Fruit fly (Drosophila melanogaster) whole organism, prepupa: Measurements from ENCODE around the gene CG10064.

ENCODE experiments used
- Blimp-1 ChIP-seq: fragments of 200-800 bp; sonication (Bioruptor generic); optimal IDR thresholded peaks from 3 replicates; lab custom pipeline; 2017; ENCODE audit warnings: missing biosample characterization, missing genetic modification characterization, mild to moderate bottlenecking, moderate library complexity, missing genetic modification reagents
- CG10631 ChIP-seq: fragments of 200-800 bp; sonication (Bioruptor generic); optimal IDR thresholded peaks from 2 replicates; lab custom pipeline; 2016; ENCODE audit warnings: missing biosample characterization, missing genetic modification characterization
- CG11294 ChIP-seq: fragments of 200-800 bp; sonication (Bioruptor generic); IDR thresholded peaks from 2 replicates; pipeline ENCODE4 v1.3.6; 2022; ENCODE audit warnings: missing biosample characterization, missing genetic modification characterization
- CG11762 ChIP-seq: fragments of 200-800 bp; sonication (Bioruptor generic); optimal IDR thresholded peaks from 3 replicates; lab custom pipeline; 2016; ENCODE audit warnings: missing biosample characterization, missing genetic modification characterization; ENCODE audit not compliant: insufficient read depth
- CG11902 ChIP-seq: fragments of 200-800 bp; sonication (Bioruptor generic); optimal IDR thresholded peaks from 3 replicates; lab custom pipeline; 2016; ENCODE audit warnings: missing biosample characterization, missing genetic modification characterization
- CG15336 ChIP-seq: fragments of 200-800 bp; sonication (Bioruptor generic); IDR thresholded peaks from 2 replicates; pipeline ENCODE4 v1.3.6; 2022; ENCODE audit warnings: missing biosample characterization, missing genetic modification characterization
- CG16779 ChIP-seq: fragments of 200-800 bp; sonication (Bioruptor generic); optimal IDR thresholded peaks from 3 replicates; lab custom pipeline; 2017; ENCODE audit warnings: missing biosample characterization, mild to moderate bottlenecking, missing genetic modification characterization
- CG3032 ChIP-seq: fragments of 200-800 bp; optimal IDR thresholded peaks from 2 replicates; lab custom pipeline; 2019; ENCODE audit warnings: missing biosample characterization, mild to moderate bottlenecking, missing genetic modification characterization, moderate library complexity
- CG32006 ChIP-seq: fragments of 200-800 bp; sonication (Bioruptor generic); optimal IDR thresholded peaks from 3 replicates; lab custom pipeline; 2017; ENCODE audit warnings: missing biosample characterization, mild to moderate bottlenecking, missing genetic modification characterization
- CG34406 ChIP-seq: fragments of 200-800 bp; sonication (Bioruptor generic); optimal IDR thresholded peaks from 3 replicates; lab custom pipeline; 2016; ENCODE audit warnings: missing biosample characterization, missing genetic modification characterization
- CG3919 ChIP-seq: fragments of 200-800 bp; sonication (Bioruptor generic); optimal IDR thresholded peaks from 3 replicates; lab custom pipeline; 2016; ENCODE audit warnings: missing biosample characterization, missing genetic modification characterization
- CG4318 ChIP-seq: fragments of 200-800 bp; sonication (Bioruptor generic); optimal IDR thresholded peaks from 3 replicates; lab custom pipeline; 2017; ENCODE audit warnings: missing biosample characterization, mild to moderate bottlenecking, missing genetic modification characterization
- CG6792 ChIP-seq: fragments of 200-800 bp; sonication (Bioruptor generic); optimal IDR thresholded peaks from 3 replicates; lab custom pipeline; 2016; ENCODE audit warnings: missing biosample characterization, missing genetic modification characterization
- CG6808 ChIP-seq: fragments of 200-800 bp; sonication (Bioruptor generic); optimal IDR thresholded peaks from 3 replicates; lab custom pipeline; 2017; ENCODE audit warnings: missing biosample characterization, missing genetic modification characterization, mild to moderate bottlenecking, moderate library complexity, missing genetic modification reagents
- CG6854 ChIP-seq: fragments of 200-800 bp; sonication (Bioruptor generic); optimal IDR thresholded peaks from 2 replicates; lab custom pipeline; 2017; ENCODE audit warnings: missing biosample characterization, mild to moderate bottlenecking, missing genetic modification characterization
- CG8319 ChIP-seq: fragments of 200-800 bp; sonication (Bioruptor generic); optimal IDR thresholded peaks from 3 replicates; lab custom pipeline; 2016; ENCODE audit warnings: missing biosample characterization, missing genetic modification characterization
- CG8632 ChIP-seq: fragments of 200-800 bp; sonication (Bioruptor generic); optimal IDR thresholded peaks from 3 replicates; lab custom pipeline; 2016; ENCODE audit warnings: missing biosample characterization, missing genetic modification characterization
- CG9139 ChIP-seq: fragments of 200-800 bp; sonication (Bioruptor generic); optimal IDR thresholded peaks from 3 replicates; lab custom pipeline; 2017; ENCODE audit warnings: missing biosample characterization, mild to moderate bottlenecking, missing genetic modification characterization
- Eip78C ChIP-seq: fragments of 200-800 bp; sonication (Bioruptor generic); peaks from one replicate; lab custom pipeline; 2016; ENCODE audit warnings: missing biosample characterization, missing genetic modification characterization
- Eip93F ChIP-seq: fragments of 200-800 bp; sonication (Bioruptor generic); optimal IDR thresholded peaks from 2 replicates; lab custom pipeline; 2016; ENCODE audit warnings: missing biosample characterization, mild to moderate bottlenecking, missing genetic modification characterization
- Ets96B ChIP-seq: fragments of 200-800 bp; optimal IDR thresholded peaks from 2 replicates; lab custom pipeline; 2019; ENCODE audit warnings: missing biosample characterization, mild to moderate bottlenecking, missing genetic modification characterization, moderate library complexity
- Gug ChIP-seq: fragments of 200-800 bp; sonication (Bioruptor generic); IDR thresholded peaks from 2 replicates; pipeline ENCODE4 v1.3.6; 2022; ENCODE audit warnings: missing biosample characterization, missing genetic modification characterization
- Hr4 ChIP-seq: fragments of 200-800 bp; sonication (Bioruptor generic); optimal IDR thresholded peaks from 3 replicates; lab custom pipeline; 2016; ENCODE audit warnings: missing biosample characterization, missing genetic modification characterization
- Lpt ChIP-seq: fragments of 200-800 bp; sonication (Bioruptor generic); optimal IDR thresholded peaks from 3 replicates; lab custom pipeline; 2016; ENCODE audit warnings: missing biosample characterization, missing genetic modification characterization
- Met ChIP-seq: fragments of 200-800 bp; sonication (Bioruptor generic); optimal IDR thresholded peaks from 3 replicates; lab custom pipeline; 2016; ENCODE audit warnings: missing biosample characterization, missing genetic modification characterization
- Smox ChIP-seq: fragments of 200-800 bp; sonication (Bioruptor generic); optimal IDR thresholded peaks from 3 replicates; lab custom pipeline; 2016; ENCODE audit warnings: missing biosample characterization, missing genetic modification characterization
- Sox102F ChIP-seq: fragments of 200-800 bp; sonication (Bioruptor generic); optimal IDR thresholded peaks from 2 replicates; lab custom pipeline; 2016; ENCODE audit warnings: missing biosample characterization, mild to moderate bottlenecking, missing genetic modification characterization
- Sox14 ChIP-seq: fragments of 200-800 bp; sonication (Bioruptor generic); optimal IDR thresholded peaks from 3 replicates; lab custom pipeline; 2016; ENCODE audit warnings: missing biosample characterization, missing genetic modification characterization
- Sox15 ChIP-seq: fragments of 200-800 bp; sonication (Bioruptor generic); optimal IDR thresholded peaks from 3 replicates; lab custom pipeline; 2016; ENCODE audit warnings: missing biosample characterization, missing genetic modification characterization
- achi ChIP-seq: fragments of 200-800 bp; sonication (Bioruptor generic); optimal IDR thresholded peaks from 3 replicates; lab custom pipeline; 2016; ENCODE audit warnings: missing biosample characterization, missing genetic modification characterization
- acj6 ChIP-seq: fragments of 200-800 bp; sonication (Bioruptor generic); optimal IDR thresholded peaks from 3 replicates; lab custom pipeline; 2016; ENCODE audit warnings: missing biosample characterization, missing genetic modification characterization
- cyc ChIP-seq: fragments of 200-800 bp; sonication (Bioruptor generic); optimal IDR thresholded peaks from 3 replicates; lab custom pipeline; 2016; ENCODE audit warnings: missing biosample characterization, missing genetic modification characterization
- dac ChIP-seq: fragments of 200-800 bp; sonication (Bioruptor generic); optimal IDR thresholded peaks from 2 replicates; lab custom pipeline; 2017; ENCODE audit warnings: missing biosample characterization, mild to moderate bottlenecking, missing genetic modification characterization
- dsx ChIP-seq: fragments of 200-800 bp; optimal IDR thresholded peaks from 3 replicates; lab custom pipeline; 2019; ENCODE audit warnings: missing biosample characterization, mild to moderate bottlenecking, missing genetic modification characterization, moderate library complexity; ENCODE audit not compliant: poor library complexity, severe bottlenecking
- eg ChIP-seq: fragments of 200-800 bp; sonication (Bioruptor generic); IDR thresholded peaks from 3 replicates; pipeline ENCODE4 v1.3.6; 2022; ENCODE audit warnings: missing biosample characterization, missing genetic modification characterization
- esn ChIP-seq: fragments of 200-800 bp; sonication (Bioruptor generic); optimal IDR thresholded peaks from 2 replicates; lab custom pipeline; 2016; ENCODE audit warnings: missing biosample characterization, mild to moderate bottlenecking, missing genetic modification characterization, moderate library complexity
- fd59A ChIP-seq: fragments of 200-800 bp; sonication (Bioruptor generic); optimal IDR thresholded peaks from 2 replicates; lab custom pipeline; 2017; ENCODE audit warnings: missing biosample characterization, mild to moderate bottlenecking, missing genetic modification characterization, missing genetic modification reagents
- lz ChIP-seq: fragments of 200-800 bp; sonication (Bioruptor generic); optimal IDR thresholded peaks from 3 replicates; lab custom pipeline; 2016; ENCODE audit warnings: missing biosample characterization, missing genetic modification characterization
- net ChIP-seq: fragments of 200-800 bp; sonication (Bioruptor generic); optimal IDR thresholded peaks from 3 replicates; lab custom pipeline; 2016; ENCODE audit warnings: missing biosample characterization, missing genetic modification characterization
- pdm3 ChIP-seq: fragments of 200-800 bp; sonication (Bioruptor generic); optimal IDR thresholded peaks from 3 replicates; lab custom pipeline; 2016; ENCODE audit warnings: missing biosample characterization, missing genetic modification characterization
- salr ChIP-seq, 2 experiments: fragments of 200-800 bp; sonication (Bioruptor generic); optimal IDR thresholded peaks; 3 replicates each; lab custom pipeline; 2016 to 2018; ENCODE audit warnings: missing biosample characterization in 2 of 2, missing genetic modification characterization in 2 of 2, mild to moderate bottlenecking in 1 of 2
- ss ChIP-seq, 2 experiments: fragments of 200-800 bp; sonication (Bioruptor generic); optimal IDR thresholded peaks; 2 replicates in 1 of 2; 3 replicates in 1 of 2; lab custom pipeline; 2017 to 2018; ENCODE audit warnings: mild to moderate bottlenecking in 2 of 2, missing biosample characterization in 2 of 2, missing genetic modification characterization in 2 of 2, moderate library complexity in 1 of 2
- svp ChIP-seq: fragments of 200-800 bp; sonication (Bioruptor generic); peaks from one replicate; lab custom pipeline; 2016; ENCODE audit warnings: missing biosample characterization, missing genetic modification characterization
- topi ChIP-seq: fragments of 200-800 bp; sonication (Bioruptor generic); optimal IDR thresholded peaks from 3 replicates; lab custom pipeline; 2016; ENCODE audit warnings: missing biosample characterization, missing genetic modification characterization
- vri ChIP-seq: fragments of 200-800 bp; sonication (Bioruptor generic); optimal IDR thresholded peaks from 3 replicates; lab custom pipeline; 2016; ENCODE audit warnings: missing biosample characterization, mild to moderate bottlenecking, missing genetic modification characterization

CG10064 gene

dm6 chr3L:6968961-6969814, 1.5 kb upstream of the CG10064 start, which contains the start of the genes Mis12 and CG9953 (continued):
- no peak for TF ChIP-seq Blimp-1 (GFP tag; lab: Kevin White, UChicago)
- no peak for TF ChIP-seq CG8319 (GFP tag; lab: Kevin White, UChicago)
- TF ChIP-seq pdm3 = peak; percentile 55
- TF ChIP-seq CG15336 (GFP tag; lab: Robert Waterston, UW) = peak; percentile 61
- TF ChIP-seq CG6808 = peak; percentile 31
- TF ChIP-seq esn (GFP tag; lab: Kevin White, UChicago) = peak; percentile 63
- no peak for TF ChIP-seq CG11762 (GFP tag; lab: Kevin White, UChicago)
- peak; percentile 23 for TF ChIP-seq cyc (GFP tag; lab: Kevin White, UChicago)
- TF ChIP-seq CG16779 (tag; lab: Kevin White, UChicago) = no peak
- peak; percentile 86 for TF ChIP-seq Eip78C (GFP tag; lab: Kevin White, UChicago)
- TF ChIP-seq Smox (GFP tag; lab: Kevin White, UChicago) = no peak
- no peak for TF ChIP-seq Met (GFP tag; lab: Kevin White, UChicago)
- peak; percentile 40 for TF ChIP-seq CG8632

- TF ChIP-seq lz = no peak
- TF ChIP-seq CG34406 (GFP tag; lab: Kevin White, UChicago) = peak; percentile 31
- no peak for TF ChIP-seq CG11762 (GFP tag; lab: Kevin White, UChicago)
- TF ChIP-seq eg (GFP tag; lab: Robert Waterston, UW) = peak; percentile 75
- TF ChIP-seq Hr4 = no peak
- TF ChIP-seq topi = peak; percentile 52
- peak; percentile 71 to 76 for TF ChIP-seq ss (GFP tag; optimal IDR thresholded peaks at IDR 0.05; lab: Kevin White, UChicago)
- TF ChIP-seq Sox15 (GFP tag; lab: Kevin White, UChicago) = no peak
- no peak for TF ChIP-seq acj6
- peak; percentile 55; the same call in 1 of the 2 replicates for TF ChIP-seq CG15336 (GFP tag; lab: Robert Waterston, UW)
- TF ChIP-seq cyc (GFP tag; lab: Kevin White, UChicago) = no peak
- peak; percentile 55 for TF ChIP-seq Ets96B (tag; lab: Kevin White, UChicago)
- TF ChIP-seq fd59A (GFP tag; lab: Kevin White, UChicago) = no peak
- TF ChIP-seq CG8319 (GFP tag; lab: Kevin White, UChicago) = no peak
- TF ChIP-seq CG11902 (GFP tag; lab: Kevin White, UChicago) = no peak
- peak; percentile 28 for TF ChIP-seq achi (GFP tag; lab: Kevin White, UChicago)
- TF ChIP-seq CG11294 (GFP tag; lab: Robert Waterston, UW) = no peak
- TF ChIP-seq CG4318 (GFP tag; lab: Kevin White, UChicago) = no peak
- peak; percentile 59 for TF ChIP-seq CG3919
- no peak for TF ChIP-seq Smox (GFP tag; lab: Kevin White, UChicago)
- TF ChIP-seq net (GFP tag; lab: Kevin White, UChicago) = peak; percentile 4
- TF ChIP-seq Lpt = peak; percentile 62
- TF ChIP-seq CG32006 (GFP tag; lab: Kevin White, UChicago) = no peak
- peak; percentile 51 for TF ChIP-seq esn (GFP tag; lab: Kevin White, UChicago)
- peak; percentile 34 for TF ChIP-seq CG6808
- TF ChIP-seq CG10631 (GFP tag; lab: Kevin White, UChicago) = no peak
- TF ChIP-seq Eip93F (GFP tag; lab: Kevin White, UChicago) = no peak
- TF ChIP-seq CG6792 (GFP tag; lab: Kevin White, UChicago) = no peak
- no peak for TF ChIP-seq Sox102F (GFP tag; lab: Kevin White, UChicago)
- no peak; the same call in 1 of the 2 replicates for TF ChIP-seq Gug (GFP tag; lab: Robert Waterston, UW)
- peak in 1 of 2 experiments; percentile 36 for TF ChIP-seq salr (GFP tag; optimal IDR thresholded peaks at IDR 0.05; lab: Kevin White, UChicago)
- peak; percentile 74 for TF ChIP-seq svp (GFP tag; lab: Kevin White, UChicago)
- TF ChIP-seq Eip78C (GFP tag; lab: Kevin White, UChicago) = peak; percentile 73
- no peak for TF ChIP-seq CG8632
- TF ChIP-seq dsx (GFP tag; lab: Kevin White, UChicago) = peak; percentile 43
- peak; percentile 62 for TF ChIP-seq vri
- TF ChIP-seq Blimp-1 (GFP tag; lab: Kevin White, UChicago) = no peak
- peak; percentile 42 for TF ChIP-seq CG3032
- TF ChIP-seq CG6854 = peak; percentile 48
- peak; percentile 54 for TF ChIP-seq CG9139 (GFP tag; lab: Kevin White, UChicago)
- TF ChIP-seq dac (GFP tag; lab: Kevin White, UChicago) = no peak
- TF ChIP-seq Sox14 (GFP tag; lab: Kevin White, UChicago) = peak; percentile 36
Measured at dm6 chr3L:6964488-6965152, 3.1 kb downstream of the CG10064 start, which contains the start of gene sgl. TSS of gene sgl (minus strand) at chr3L:6964758.
